Fruit fly (Drosophila melanogaster) whole organism, embryonic: Measurements from ENCODE around the gene Nrd1.

Experiments used
- Atf3 ChIP-seq: fragments of 200-800 bp; sonication (Bioruptor generic); optimal IDR thresholded peaks from 3 replicates; lab custom pipeline; 2016; ENCODE audit warnings: missing biosample characterization, missing genetic modification characterization
- CG10462 ChIP-seq: fragments of 200-800 bp; sonication (Bioruptor generic); optimal IDR thresholded peaks from 2 replicates; lab custom pipeline; 2016; ENCODE audit warnings: missing biosample characterization, missing genetic modification characterization
- CG12769 ChIP-seq: fragments of 200-800 bp; sonication (Bioruptor generic); optimal IDR thresholded peaks from 2 replicates; lab custom pipeline; 2019; ENCODE audit warnings: missing biosample characterization, mild to moderate bottlenecking, missing genetic modification characterization, moderate library complexity
- CG14050 ChIP-seq: fragments of 200-800 bp; sonication (Bioruptor generic); IDR thresholded peaks from 3 replicates; pipeline ENCODE4 v1.3.6; 2022; ENCODE audit warnings: missing biosample characterization, missing genetic modification characterization
- CG14441 ChIP-seq: fragments of 200-800 bp; sonication (Bioruptor generic); IDR thresholded peaks from 2 replicates; pipeline ENCODE4 v1.3.6; 2022; ENCODE audit warnings: missing biosample characterization, missing genetic modification characterization
- CG14667 ChIP-seq: fragments of 200-800 bp; sonication (Bioruptor generic); IDR thresholded peaks from 2 replicates; pipeline ENCODE4 v1.3.6; 2022; ENCODE audit warnings: missing biosample characterization, missing genetic modification characterization
- CG15073 ChIP-seq: fragments of 200-800 bp; sonication (Bioruptor generic); optimal IDR thresholded peaks from 2 replicates; lab custom pipeline; 2016; ENCODE audit warnings: missing biosample characterization, missing genetic modification characterization
- CG16779 ChIP-seq: fragments of 200-800 bp; sonication (Bioruptor generic); IDR thresholded peaks from 2 replicates; pipeline ENCODE4 v1.3.6; 2022; ENCODE audit warnings: missing biosample characterization, missing genetic modification characterization
- CG2120 ChIP-seq: fragments of 200-800 bp; sonication (Bioruptor generic); optimal IDR thresholded peaks from 3 replicates; lab custom pipeline; 2016; ENCODE audit warnings: missing biosample characterization, missing genetic modification characterization
- CG4404 ChIP-seq: fragments of 200-800 bp; sonication (Bioruptor generic); IDR thresholded peaks from 2 replicates; pipeline ENCODE4 v1.3.6; 2022; ENCODE audit warnings: missing biosample characterization, missing genetic modification characterization
- CG4820 ChIP-seq: fragments of 200-800 bp; sonication (Bioruptor generic); optimal IDR thresholded peaks from 3 replicates; lab custom pipeline; 2016; ENCODE audit warnings: missing biosample characterization, missing genetic modification characterization
- CG5180 ChIP-seq: fragments of 200-800 bp; sonication (Bioruptor generic); optimal IDR thresholded peaks from 3 replicates; lab custom pipeline; 2017; ENCODE audit warnings: missing biosample characterization, missing genetic modification characterization, mild to moderate bottlenecking, moderate library complexity, missing genetic modification reagents
- CG5245 ChIP-seq: fragments of 200-800 bp; sonication (Bioruptor generic); optimal IDR thresholded peaks from 3 replicates; lab custom pipeline; 2016; ENCODE audit warnings: missing biosample characterization, missing genetic modification characterization
- CG6683 ChIP-seq: fragments of 200-800 bp; sonication (Bioruptor generic); optimal IDR thresholded peaks from 2 replicates; lab custom pipeline; 2017; ENCODE audit warnings: missing biosample characterization, mild to moderate bottlenecking, missing genetic modification characterization, missing genetic modification reagents
- CG6854 ChIP-seq: fragments of 200-800 bp; sonication (Bioruptor generic); optimal IDR thresholded peaks from 3 replicates; lab custom pipeline; 2017; ENCODE audit warnings: missing biosample characterization, mild to moderate bottlenecking, missing genetic modification characterization
- CG7271 ChIP-seq: fragments of 200-800 bp; sonication (Bioruptor generic); optimal IDR thresholded peaks from 2 replicates; lab custom pipeline; 2018; ENCODE audit warnings: missing biosample characterization, mild to moderate bottlenecking, missing genetic modification characterization, moderate library complexity
- CG7963 ChIP-seq: fragments of 200-800 bp; sonication (Bioruptor generic); IDR thresholded peaks from 3 replicates; pipeline ENCODE4 v1.3.6; 2022; ENCODE audit warnings: missing biosample characterization, missing genetic modification characterization; ENCODE audit not compliant: partially characterized antibody
- CG8290 ChIP-seq, 3 experiments: fragments of 200-800 bp; sonication (Bioruptor generic); optimal IDR thresholded peaks; 2 replicates each; lab custom pipeline; 2016 to 2019; ENCODE audit warnings: missing biosample characterization in 3 of 3, missing genetic modification characterization in 3 of 3, mild to moderate bottlenecking in 2 of 3, moderate library complexity in 1 of 3
- Dref ChIP-seq: fragments of 200-800 bp; sonication (Bioruptor generic); IDR thresholded peaks from 2 replicates; pipeline ENCODE4 v1.3.6; 2022; ENCODE audit warnings: missing biosample characterization, missing genetic modification characterization
- Ets65A ChIP-seq: fragments of 200-800 bp; sonication (Bioruptor generic); peaks from one replicate; lab custom pipeline; 2016; ENCODE audit warnings: missing biosample characterization, missing genetic modification characterization
- Fer1 ChIP-seq: fragments of 200-800 bp; sonication (Bioruptor generic); optimal IDR thresholded peaks from 2 replicates; lab custom pipeline; 2017; ENCODE audit warnings: missing biosample characterization, mild to moderate bottlenecking, missing genetic modification characterization
- H15 ChIP-seq: fragments of 200-800 bp; sonication (Bioruptor generic); IDR thresholded peaks from 3 replicates; pipeline ENCODE4 v1.3.6; 2022; ENCODE audit warnings: missing biosample characterization, missing genetic modification characterization
- HLH4C ChIP-seq: fragments of 200-800 bp; sonication (Bioruptor generic); IDR thresholded peaks from 3 replicates; pipeline ENCODE4 v1.3.6; 2022; ENCODE audit warnings: missing biosample characterization, missing genetic modification characterization; ENCODE audit not compliant: partially characterized antibody
- HmgD ChIP-seq: fragments of 200-800 bp; sonication (Bioruptor generic); optimal IDR thresholded peaks from 3 replicates; lab custom pipeline; 2016; ENCODE audit warnings: missing biosample characterization, missing genetic modification characterization
- Hr78 ChIP-seq, 2 experiments: fragments of 200-800 bp in 1 of 2; fragments of >200 bp in 1 of 2; sonication (Bioruptor generic) in 1 of 2; optimal IDR thresholded peaks; 2 replicates each; lab custom pipeline; 2017 to 2019; ENCODE audit warnings: missing biosample characterization in 2 of 2, missing genetic modification characterization in 2 of 2, mild to moderate bottlenecking in 1 of 2, moderate library complexity in 1 of 2
- Lhr ChIP-seq: fragments of 200-800 bp; sonication (Bioruptor generic); optimal IDR thresholded peaks from 3 replicates; lab custom pipeline; 2017; ENCODE audit warnings: mild to moderate bottlenecking, missing biosample characterization, missing genetic modification reagents, missing genetic modification characterization
- Mad ChIP-seq: fragments of 200-800 bp; sonication (Bioruptor generic); optimal IDR thresholded peaks from 2 replicates; lab custom pipeline; 2016; ENCODE audit warnings: missing biosample characterization, missing genetic modification characterization
- Myb ChIP-seq: fragments of 200-800 bp; sonication (Bioruptor generic); optimal IDR thresholded peaks from 2 replicates; lab custom pipeline; 2016; ENCODE audit warnings: missing biosample characterization, missing genetic modification characterization
- NC2β ChIP-seq: fragments of 200-800 bp; sonication (Bioruptor generic); optimal IDR thresholded peaks from 2 replicates; lab custom pipeline; 2016; ENCODE audit warnings: missing biosample characterization, missing genetic modification characterization
- Neu2 ChIP-seq: fragments of 200-800 bp; sonication (Bioruptor generic); optimal IDR thresholded peaks from 3 replicates; lab custom pipeline; 2016; ENCODE audit warnings: missing biosample characterization, missing genetic modification characterization, borderline replicate concordance
- Opbp ChIP-seq: fragments of 200-800 bp; sonication (Bioruptor generic); IDR thresholded peaks from 3 replicates; pipeline ENCODE4 v1.3.6; 2022; ENCODE audit warnings: missing biosample characterization, missing genetic modification characterization; ENCODE audit not compliant: partially characterized antibody
- PHDP ChIP-seq: fragments of 200-800 bp; sonication (Bioruptor generic); optimal IDR thresholded peaks from 3 replicates; lab custom pipeline; 2018; ENCODE audit warnings: missing biosample characterization, mild to moderate bottlenecking, missing genetic modification characterization, moderate library complexity
- Rx ChIP-seq: fragments of 200-800 bp; sonication (Bioruptor generic); IDR thresholded peaks from 2 replicates; pipeline ENCODE4 v1.3.6; 2022; ENCODE audit warnings: missing biosample characterization, missing genetic modification characterization
- Sox102F ChIP-seq: fragments of 200-800 bp; sonication (Bioruptor generic); optimal IDR thresholded peaks from 2 replicates; lab custom pipeline; 2018; ENCODE audit warnings: missing biosample characterization, mild to moderate bottlenecking, missing genetic modification characterization, moderate library complexity
- al ChIP-seq: fragments of 200-800 bp; sonication (Bioruptor generic); IDR thresholded peaks from 2 replicates; pipeline ENCODE4 v1.3.6; 2022; ENCODE audit warnings: missing biosample characterization, missing genetic modification characterization
- az2 ChIP-seq: fragments of 200-800 bp; sonication (Bioruptor generic); optimal IDR thresholded peaks from 3 replicates; lab custom pipeline; 2016; ENCODE audit warnings: missing biosample characterization, missing genetic modification characterization
- chif ChIP-seq, 2 experiments: fragments of 200-800 bp; sonication (Bioruptor generic); optimal IDR thresholded peaks; 3 replicates each; lab custom pipeline; 2016; ENCODE audit warnings: missing biosample characterization in 2 of 2, missing genetic modification characterization in 2 of 2
- dmrt11E ChIP-seq: fragments of 200-800 bp; sonication (Bioruptor generic); optimal IDR thresholded peaks from 3 replicates; lab custom pipeline; 2018; ENCODE audit warnings: missing biosample characterization, mild to moderate bottlenecking, missing genetic modification characterization, moderate library complexity
- h ChIP-seq: fragments of >200 bp; optimal IDR thresholded peaks from 2 replicates; lab custom pipeline; 2017
- her ChIP-seq: fragments of 200-800 bp; sonication (Bioruptor generic); optimal IDR thresholded peaks from 2 replicates; lab custom pipeline; 2016; ENCODE audit warnings: missing biosample characterization, missing genetic modification characterization
- hth ChIP-seq: fragments of >200 bp; optimal IDR thresholded peaks from 2 replicates; lab custom pipeline; 2017; ENCODE audit warnings: inconsistent platforms
- jigr1 ChIP-seq: fragments of 200-800 bp; sonication (Bioruptor generic); IDR thresholded peaks from 3 replicates; pipeline ENCODE4 v1.3.6; 2022; ENCODE audit warnings: missing biosample characterization, missing genetic modification characterization
- lbe ChIP-seq: fragments of 200-800 bp; sonication (Bioruptor generic); optimal IDR thresholded peaks from 2 replicates; lab custom pipeline; 2016; ENCODE audit warnings: missing biosample characterization, mild to moderate bottlenecking, missing genetic modification characterization
- luna ChIP-seq: fragments of 200-800 bp; sonication (Bioruptor generic); optimal IDR thresholded peaks from 2 replicates; lab custom pipeline; 2016; ENCODE audit warnings: missing biosample characterization, missing genetic modification characterization
- pan ChIP-seq, 4 experiments: fragments of >200 bp in 3 of 4; fragments of 200-800 bp in 1 of 4; sonication (Bioruptor generic) in 1 of 4; optimal IDR thresholded peaks in 3 of 4; IDR thresholded peaks in 1 of 4; 2 replicates each; pipeline versions ENCODE4 v1.3.6 to Lab custom; 2017 to 2022; ENCODE audit warnings: missing biosample characterization in 2 of 4, missing genetic modification characterization in 2 of 4, mixed read lengths in 1 of 4
- sim ChIP-seq: fragments of 200-800 bp; sonication (Bioruptor generic); IDR thresholded peaks from 2 replicates; pipeline ENCODE4 v1.3.6; 2022; ENCODE audit warnings: missing biosample characterization, missing genetic modification characterization
- tap ChIP-seq: fragments of 200-800 bp; optimal IDR thresholded peaks from 3 replicates; lab custom pipeline; 2019; ENCODE audit warnings: missing biosample characterization, mild to moderate bottlenecking, missing genetic modification characterization, moderate library complexity
- trem ChIP-seq: fragments of 200-800 bp; optimal IDR thresholded peaks from 3 replicates; lab custom pipeline; 2019; ENCODE audit warnings: missing biosample characterization, mild to moderate bottlenecking, missing genetic modification characterization, moderate library complexity
- ttk ChIP-seq: fragments of 200-800 bp; sonication (Bioruptor generic); IDR thresholded peaks from 2 replicates; pipeline ENCODE4 v2.1.2; 2022; ENCODE audit warnings: missing biosample characterization, missing genetic modification characterization
- tx ChIP-seq: fragments of 200-800 bp; sonication (Bioruptor generic); optimal IDR thresholded peaks from 2 replicates; lab custom pipeline; 2016; ENCODE audit warnings: missing biosample characterization, missing genetic modification characterization
- vfl ChIP-seq: fragments of 200-800 bp; sonication (Bioruptor generic); optimal IDR thresholded peaks from 2 replicates; lab custom pipeline; 2016; ENCODE audit warnings: missing biosample characterization, missing genetic modification characterization

Gene Nrd1

DNA sequence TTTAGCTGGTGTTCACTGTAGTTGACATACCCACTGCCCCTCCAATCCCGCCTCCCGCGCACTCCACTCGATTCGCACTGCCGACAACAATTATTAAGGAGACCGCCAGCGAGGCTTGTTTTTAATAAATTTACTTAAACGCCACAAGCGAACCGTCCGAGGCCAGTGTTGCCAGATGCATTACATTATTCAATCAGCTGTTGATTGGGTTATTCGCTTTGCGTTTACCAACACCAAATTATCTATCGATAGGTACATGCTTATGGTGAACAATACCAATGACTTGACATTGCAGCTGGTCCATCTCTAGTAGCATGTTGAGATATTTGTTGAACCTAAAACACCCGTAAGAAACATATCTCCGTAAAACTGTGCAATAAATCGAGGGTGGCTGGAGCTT is 18.3 kb upstream of the Nrd1 start, which contains the start of the genes CG10353 and SelG (continued):
- TF ChIP-seq Fer1 (GFP tag; lab: Kevin White, UChicago) (peak; percentile 44), CG6854 (no peak), CG4820 (GFP tag; lab: Kevin White, UChicago) (no peak), CG6683 (GFP tag; lab: Kevin White, UChicago) (no peak), Mad (GFP tag; lab: Kevin White, UChicago) (no peak), Hr78 (GFP tag; optimal IDR thresholded peaks at IDR 0.05; lab: Kevin White, UChicago) (no peak), vfl (GFP tag; lab: Kevin White, UChicago) (peak; percentile 49), Myb (peak; percentile 59), al (GFP tag; lab: Robert Waterston, UW) (no peak), Dref (GFP tag; lab: Robert Waterston, UW) (peak; percentile 77), jigr1 (GFP tag; lab: Robert Waterston, UW) (no peak), PHDP (tag; lab: Kevin White, UChicago) (peak; percentile 21), CG5245 (GFP tag; lab: Kevin White, UChicago) (no peak), trem (tag; lab: Kevin White, UChicago) (peak; percentile 58), CG8290 (GFP tag; optimal IDR thresholded peaks at IDR 0.05; lab: Kevin White, UChicago) (peak; percentile 48), CG8290 (tag; optimal IDR thresholded peaks at IDR 0.05; lab: Kevin White, UChicago) (peak in 1 of 2 experiments; percentile 85), CG2120 (peak; percentile 75), CG15073 (GFP tag; lab: Kevin White, UChicago) (no peak), CG5180 (GFP tag; lab: Kevin White, UChicago) (no peak), sim (no peak), Ets65A (GFP tag; lab: Kevin White, UChicago) (peak; percentile 83), her (GFP tag; lab: Kevin White, UChicago) (peak; percentile 57), CG12769 (tag; lab: Kevin White, UChicago) (peak; percentile 54), Opbp (GFP tag; lab: Robert Waterston, UW) (peak; percentile 89), CG4404 (no peak), az2 (GFP tag; lab: Kevin White, UChicago) (no peak), HmgD (GFP tag; lab: Kevin White, UChicago) (peak; percentile 53), NC2β (GFP tag; lab: Kevin White, UChicago) (peak; percentile 62), CG7271 (tag; lab: Kevin White, UChicago) (no peak), CG14667 (GFP tag; lab: Robert Waterston, UW) (no peak), hth (lab: Kevin White, UChicago) (no peak), Neu2 (GFP tag; lab: Kevin White, UChicago) (no peak), CG10462 (no peak), h (no peak), CG14050 (GFP tag; lab: Robert Waterston, UW) (no peak), lbe (peak; percentile 31), HLH4C (GFP tag; lab: Robert Waterston, UW) (peak; percentile 70), CG14441 (GFP tag; lab: Robert Waterston, UW) (no peak), luna (GFP tag; lab: Kevin White, UChicago) (no peak), dmrt11E (tag; lab: Kevin White, UChicago) (peak; percentile 17), Rx (GFP tag; lab: Robert Waterston, UW) (no peak), H15 (GFP tag; lab: Robert Waterston, UW) (no peak), pan (optimal IDR thresholded peaks at IDR 0.05; lab: Kevin White, UChicago) (no peak), pan (GFP tag; optimal IDR thresholded peaks at IDR 0.05 in 1 of 2, IDR thresholded peaks at IDR 0.05 in 1 of 2) (peak in 1 of 2 experiments; percentile 21), chif (GFP tag; optimal IDR thresholded peaks at IDR 0.05; lab: Kevin White, UChicago) (peak; percentile 18 to 26), Atf3 (GFP tag; lab: Kevin White, UChicago) (no peak), tap (tag; lab: Kevin White, UChicago) (no peak), Lhr (GFP tag; lab: Kevin White, UChicago) (no peak), CG16779 (GFP tag; lab: Robert Waterston, UW) (peak; percentile 38; the same call in 1 of the 2 replicates), Sox102F (GFP tag; lab: Kevin White, UChicago) (no peak), tx (GFP tag; lab: Kevin White, UChicago) (no peak), ttk (GFP tag; lab: Robert Waterston, UW) (no peak), CG7963 (GFP tag; lab: Robert Waterston, UW) (peak; percentile 63; the same call in 2 of the 3 replicates)
